Worm (Caenorhabditis elegans) whole organism, early embryonic: ENCODE data around the gene rmd-6.
"Not testable (repeated sequence)": the region's sequence is repeated elsewhere in the genome, so short reads cannot be mapped to it uniquely, and the experiment has no call there.

Experiments
- F13C5.2 ChIP-seq: sonication (generic microtip); optimal IDR thresholded peaks from 2 replicates; lab custom pipeline; 2017; ENCODE audit warnings: mild to moderate bottlenecking, missing genetic modification characterization, inconsistent platforms, missing compliant biosample characterization
- aly-1 ChIP-seq: sonication (generic microtip); optimal IDR thresholded peaks from 2 replicates; lab custom pipeline; 2016; ENCODE audit warnings: missing genetic modification characterization, missing compliant biosample characterization
- ama-1 ChIP-seq: fragments of 150-350 bp; optimal IDR thresholded peaks from 2 replicates; lab custom pipeline; 2014
- ceh-13 ChIP-seq: fragments of 200-800 bp; sonication (Bioruptor generic); optimal IDR thresholded peaks from 2 replicates; lab custom pipeline; 2018; ENCODE audit warnings: mild to moderate bottlenecking, missing genetic modification characterization, missing compliant biosample characterization
- flt-1 ChIP-seq: fragments of 200-800 bp; sonication (Bioruptor generic); IDR thresholded peaks from 2 replicates; pipeline ENCODE4 v1.3.6; 2022; ENCODE audit warnings: missing genetic modification characterization, missing compliant biosample characterization
- hmbx-1 ChIP-seq: sonication (generic microtip); optimal IDR thresholded peaks from 2 replicates; lab custom pipeline; 2016; ENCODE audit warnings: mild to moderate bottlenecking, missing genetic modification characterization, missing compliant biosample characterization
- scrt-1 ChIP-seq: fragments of 200-800 bp; sonication (Bioruptor generic); IDR thresholded peaks from 2 replicates; pipeline ENCODE4 v1.3.6; 2022; ENCODE audit warnings: missing genetic modification characterization, missing compliant biosample characterization
- sea-1 ChIP-seq: fragments of 200-800 bp; sonication (Bioruptor generic); conservative IDR thresholded peaks from 2 replicates; pipeline ENCODE4 v1.3.6; 2022; ENCODE audit warnings: missing genetic modification characterization, missing compliant biosample characterization
- tbx-37 ChIP-seq: fragments of 200-800 bp; sonication (Bioruptor generic); conservative IDR thresholded peaks from 2 replicates; pipeline ENCODE4 v1.3.6; 2022; ENCODE audit warnings: missing genetic modification reagents, missing genetic modification characterization, missing compliant biosample characterization
- tra-4 ChIP-seq: sonication (generic microtip); optimal IDR thresholded peaks from 2 replicates; lab custom pipeline; 2017; ENCODE audit warnings: missing genetic modification characterization, missing compliant biosample characterization

DNA sequence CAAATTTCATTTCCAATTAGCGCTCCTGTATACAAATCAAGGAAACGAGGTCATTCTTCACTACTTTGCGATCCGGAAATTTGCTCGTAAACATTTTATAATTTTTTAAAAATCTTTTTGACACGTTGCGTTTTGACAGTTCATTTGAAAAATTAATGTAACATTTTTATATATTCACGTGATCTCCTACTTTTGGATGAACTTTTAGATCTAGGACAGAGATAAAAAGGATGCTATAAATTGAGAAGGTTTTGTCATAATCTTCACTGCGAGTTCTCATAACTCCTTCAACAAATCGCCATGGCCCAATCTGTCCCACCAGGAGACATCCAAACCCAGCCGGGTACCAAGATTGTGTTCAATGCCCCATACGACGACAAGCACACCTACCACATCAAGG, 6.4 kb upstream of the rmd-6 start, which contains the start of gene msp-57:
- not testable (repeated sequence) for TF ChIP-seq hmbx-1 (tag; lab: Kevin White, UChicago); ama-1 (lab: Kevin White, UChicago); tbx-37 (GFP tag; lab: Robert Waterston, UW); scrt-1; F13C5.2 (tag; lab: Kevin White, UChicago); aly-1; tra-4 (tag; lab: Kevin White, UChicago); sea-1 (GFP tag; lab: Robert Waterston, UW); ceh-13 (GFP tag; lab: Kevin White, UChicago); flt-1 (GFP tag; lab: Robert Waterston, UW)
